Worm (Caenorhabditis elegans): ENCODE measurements around the gene Y67D8C.9.

DNA sequence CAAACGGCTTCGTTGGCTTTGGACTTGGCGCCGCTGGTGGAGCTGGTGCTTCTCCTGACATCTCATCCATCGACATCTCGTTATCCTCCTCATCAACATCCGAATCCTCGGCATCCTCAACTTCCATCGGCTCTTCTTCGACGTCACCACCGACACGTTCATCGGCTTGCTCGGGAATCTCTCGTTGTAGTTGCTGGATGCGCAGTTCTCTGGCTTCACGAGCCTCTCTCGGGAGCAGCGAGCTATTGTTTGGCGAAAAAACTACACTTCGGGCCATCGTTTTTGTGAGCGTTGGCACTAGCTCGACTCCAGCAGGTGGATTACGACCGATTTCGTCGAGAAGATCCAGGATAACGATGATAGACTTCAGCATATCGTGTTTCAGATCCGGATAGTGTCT lies 40.7 kb downstream of the Y67D8C.9 start:
- TF ChIP-seq skn-1 (tag; optimal IDR thresholded peaks at IDR 0.05): no peak
- TF ChIP-seq egl-27 (tag; optimal IDR thresholded peaks at IDR 0.05): no peak
- no peak for TF ChIP-seq ztf-4 (tag; optimal IDR thresholded peaks at IDR 0.05)
- no peak for TF ChIP-seq ama-1 (optimal IDR thresholded peaks at IDR 0.05)
- no peak for TF ChIP-seq unc-62 (GFP tag; optimal IDR thresholded peaks at IDR 0.05)
